Worm (Caenorhabditis elegans): ENCODE results near the gene F42C5.4.

The F42C5.4 gene

DNA sequence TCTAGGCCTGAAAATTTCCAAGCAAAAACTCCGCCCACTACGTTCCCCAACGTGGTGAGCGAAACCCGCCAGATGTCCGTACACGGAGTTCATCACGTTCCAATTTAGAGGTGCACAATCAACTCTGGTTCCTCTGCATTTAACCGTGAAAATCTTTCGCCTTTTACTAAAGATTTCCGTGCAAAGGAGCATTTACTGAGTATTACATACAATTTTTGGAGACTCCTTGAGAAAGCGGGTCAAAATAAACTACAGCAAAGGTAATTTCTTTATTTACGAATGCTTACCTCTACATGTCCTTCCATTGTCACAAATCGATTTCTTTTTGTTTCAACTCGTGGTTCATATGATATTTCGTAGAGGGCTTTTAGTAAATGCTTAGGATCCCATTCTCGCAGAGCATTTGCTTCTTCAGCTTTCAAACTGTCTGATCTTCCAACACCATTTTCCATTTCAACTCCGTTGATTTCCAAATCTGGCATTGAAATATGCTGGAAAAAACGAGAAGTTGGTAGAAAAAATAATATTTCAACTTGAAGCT is 24.8 kb upstream of the F42C5.4 start, which contains the start of gene F42C5.9:
Gene F42C5.9 (minus strand): TSS at position 491 of the 541 bp plus-strand sequence.
- peak; percentile 35 for TF ChIP-seq crh-2 (tag; optimal IDR thresholded peaks at IDR 0.05)
- TF ChIP-seq nhr-237 (tag; optimal IDR thresholded peaks at IDR 0.05): no peak
- no peak for TF ChIP-seq nhr-11 (tag; optimal IDR thresholded peaks at IDR 0.05)
- TF ChIP-seq elt-3 (tag; optimal IDR thresholded peaks at IDR 0.05): no peak
- TF ChIP-seq nhr-21 (tag; optimal IDR thresholded peaks at IDR 0.05): no peak
- no peak for TF ChIP-seq lin-13 (GFP tag; optimal IDR thresholded peaks at IDR 0.05)
- TF ChIP-seq snpc-4 (tag; optimal IDR thresholded peaks at IDR 0.05): peak; percentile 92
- TF ChIP-seq ztf-1 (GFP tag; conservative IDR thresholded peaks at IDR 0.05): no peak
- TF ChIP-seq fos-1 (tag; optimal IDR thresholded peaks at IDR 0.05): peak; percentile 2
- peak; percentile 2 for TF ChIP-seq sma-9 (GFP tag; optimal IDR thresholded peaks at IDR 0.05)
- no peak for TF ChIP-seq sma-9 (tag; optimal IDR thresholded peaks at IDR 0.05)
- TF ChIP-seq nhr-25 (tag; optimal IDR thresholded peaks at IDR 0.05): no peak
- TF ChIP-seq dmd-4 (tag; optimal IDR thresholded peaks at IDR 0.05): no peak
- no peak for TF ChIP-seq C34F6.9 (tag; optimal IDR thresholded peaks at IDR 0.05)
- TF ChIP-seq peb-1 (tag; optimal IDR thresholded peaks at IDR 0.05): no peak
- no peak for TF ChIP-seq nhr-10 (tag; optimal IDR thresholded peaks at IDR 0.05)
- no peak for TF ChIP-seq blmp-1 (tag; optimal IDR thresholded peaks at IDR 0.05; ENCODE audit: insufficient read depth)
- TF ChIP-seq nhr-129 (tag; optimal IDR thresholded peaks at IDR 0.05): no peak
- TF ChIP-seq lsy-2 (tag; optimal IDR thresholded peaks at IDR 0.05): peak in 1 of 2 experiments; percentile 19
- TF ChIP-seq sem-4 (tag; optimal IDR thresholded peaks at IDR 0.05): no peak
- no peak for TF ChIP-seq mab-5 (tag; optimal IDR thresholded peaks at IDR 0.05)
- TF ChIP-seq mdl-1 (tag; optimal IDR thresholded peaks at IDR 0.05): no peak
- no peak for TF ChIP-seq nhr-23 (tag; optimal IDR thresholded peaks at IDR 0.05)
- no peak for TF ChIP-seq skn-1 (tag; optimal IDR thresholded peaks at IDR 0.05)
- peak; percentile 30 for TF ChIP-seq gmeb-1 (tag; optimal IDR thresholded peaks at IDR 0.05)
- no peak for TF ChIP-seq F13H6.1 (tag; optimal IDR thresholded peaks at IDR 0.05)
- no peak for TF ChIP-seq nhr-77 (tag; optimal IDR thresholded peaks at IDR 0.05)
- TF ChIP-seq nhr-12 (tag; optimal IDR thresholded peaks at IDR 0.05): no peak
- TF ChIP-seq sma-3 (GFP tag; optimal IDR thresholded peaks at IDR 0.05): peak; percentile 18
- TF ChIP-seq lin-11 (tag; optimal IDR thresholded peaks at IDR 0.05): no peak
- no peak for TF ChIP-seq ceh-82 (tag; optimal IDR thresholded peaks at IDR 0.05)
- TF ChIP-seq egl-27 (tag; optimal IDR thresholded peaks at IDR 0.05): no peak
- TF ChIP-seq ztf-11 (tag; optimal IDR thresholded peaks at IDR 0.05): no peak
- no peak for TF ChIP-seq unc-39 (tag; optimal IDR thresholded peaks at IDR 0.05)
- no peak for TF ChIP-seq unc-62 (GFP tag; optimal IDR thresholded peaks at IDR 0.05)
- no peak for TF ChIP-seq elt-1 (tag; optimal IDR thresholded peaks at IDR 0.05)
- TF ChIP-seq R02D3.7 (tag; optimal IDR thresholded peaks at IDR 0.05): no peak
- no peak for TF ChIP-seq lin-39 (tag; optimal IDR thresholded peaks at IDR 0.05)
- TF ChIP-seq Y55F3AM.14 (GFP tag; optimal IDR thresholded peaks at IDR 0.05): no peak
- TF ChIP-seq nhr-6 (tag; optimal IDR thresholded peaks at IDR 0.05): no peak
- TF ChIP-seq ZK546.5 (tag; optimal IDR thresholded peaks at IDR 0.05): no peak
- no peak for TF ChIP-seq unc-55 (GFP tag; optimal IDR thresholded peaks at IDR 0.05)
- peak; percentile 61 for TF ChIP-seq ama-1 (optimal IDR thresholded peaks at IDR 0.05)
- no peak for TF ChIP-seq ztf-4 (tag; optimal IDR thresholded peaks at IDR 0.05)
- TF ChIP-seq alr-1 (tag; optimal IDR thresholded peaks at IDR 0.05): no peak

- TF ChIP-seq unc-55 (GFP tag; optimal IDR thresholded peaks at IDR 0.05): peak; percentile 84
- peak; percentile 36 for TF ChIP-seq F13H6.1 (tag; optimal IDR thresholded peaks at IDR 0.05)
- TF ChIP-seq lsy-2 (tag; optimal IDR thresholded peaks at IDR 0.05): peak; percentile 0 to 83
- peak; percentile 26 for TF ChIP-seq blmp-1 (tag; optimal IDR thresholded peaks at IDR 0.05; ENCODE audit: insufficient read depth)
- TF ChIP-seq mbf-1 (tag; optimal IDR thresholded peaks at IDR 0.05): no peak
- TF ChIP-seq sma-3 (GFP tag; optimal IDR thresholded peaks at IDR 0.05): peak; percentile 12
- peak; percentile 54 for TF ChIP-seq nhr-25 (tag; optimal IDR thresholded peaks at IDR 0.05)
- peak; percentile 35 for TF ChIP-seq nhr-129 (tag; optimal IDR thresholded peaks at IDR 0.05)
- TF ChIP-seq lin-13 (GFP tag; optimal IDR thresholded peaks at IDR 0.05): peak; percentile 52
- peak; percentile 72 for TF ChIP-seq C34F6.9 (tag; optimal IDR thresholded peaks at IDR 0.05)
- peak; percentile 30 for TF ChIP-seq sma-9 (GFP tag; optimal IDR thresholded peaks at IDR 0.05)
- TF ChIP-seq sma-9 (tag; optimal IDR thresholded peaks at IDR 0.05): no peak
- TF ChIP-seq peb-1 (tag; optimal IDR thresholded peaks at IDR 0.05): no peak
- TF ChIP-seq gmeb-1 (tag; optimal IDR thresholded peaks at IDR 0.05): peak; percentile 64
- TF ChIP-seq lin-11 (tag; optimal IDR thresholded peaks at IDR 0.05): peak; percentile 61
- TF ChIP-seq skn-1 (tag; optimal IDR thresholded peaks at IDR 0.05): no peak
- TF ChIP-seq snpc-4 (tag; optimal IDR thresholded peaks at IDR 0.05): peak; percentile 43
- TF ChIP-seq crh-2 (tag; optimal IDR thresholded peaks at IDR 0.05): peak; percentile 68
- no peak for TF ChIP-seq unc-62 (GFP tag; optimal IDR thresholded peaks at IDR 0.05)
- peak; percentile 28 for TF ChIP-seq sem-4 (tag; optimal IDR thresholded peaks at IDR 0.05)
- peak; percentile 37 for TF ChIP-seq fos-1 (tag; optimal IDR thresholded peaks at IDR 0.05)
Observed at ce11 chrIV:7313962-7314361, 22.0 kb upstream of the F42C5.4 start.
